Fruit fly (Drosophila melanogaster): Measurements from ENCODE around the gene CG14443.

The CG14443 gene

DNA sequence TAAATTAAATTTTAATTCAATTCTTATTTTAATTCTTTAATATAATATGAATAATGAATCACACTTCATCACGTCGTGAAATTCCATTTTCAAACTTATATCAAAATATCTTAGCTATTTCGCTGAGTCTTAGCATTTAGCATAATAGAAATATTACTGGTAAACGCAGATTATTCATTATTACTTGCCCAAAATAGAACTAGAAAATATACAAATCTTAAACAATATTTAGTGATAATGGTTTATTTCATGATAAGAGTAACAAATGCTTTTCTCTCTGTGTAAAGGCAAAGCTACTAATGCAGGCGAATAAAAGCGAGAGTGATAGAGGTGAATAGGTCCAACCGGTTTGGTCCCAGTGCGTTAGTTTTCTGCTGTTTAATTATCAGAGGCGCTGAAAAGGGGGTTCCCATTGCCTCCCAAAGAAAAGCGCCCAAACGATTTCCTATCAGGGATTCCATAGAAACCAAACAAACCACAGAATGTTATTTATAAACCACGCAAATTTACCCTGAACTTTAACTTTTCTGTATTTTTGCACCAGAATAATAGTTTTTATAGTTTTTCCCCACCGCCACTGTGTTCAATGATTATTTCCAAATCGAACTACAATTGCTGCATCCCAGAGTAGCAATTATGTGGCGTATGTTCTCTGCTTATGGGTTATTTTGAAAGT lies 29.3 kb downstream of the CG14443 start (continued):
- TF ChIP-seq Xrp1 (GFP tag; IDR thresholded peaks at IDR 0.05) (peak; percentile 46; the same call in 1 of the 2 replicates), CG17359 (tag; optimal IDR thresholded peaks at IDR 0.05) (peak; percentile 19), CG3065 (GFP tag; optimal IDR thresholded peaks at IDR 0.05) (no peak), ssp (GFP tag; IDR thresholded peaks at IDR 0.05) (peak; percentile 40; the same call in 1 of the 2 replicates), CG5953 (GFP tag; IDR thresholded peaks at IDR 0.05) (no peak), tup (GFP tag; optimal IDR thresholded peaks at IDR 0.05) (no peak), Chrac-16 (GFP tag; optimal IDR thresholded peaks at IDR 0.05) (no peak), odd (GFP tag; optimal IDR thresholded peaks at IDR 0.05) (no peak), emc (GFP tag; optimal IDR thresholded peaks at IDR 0.05) (no peak), sc (optimal IDR thresholded peaks at IDR 0.05) (no peak), sc (GFP tag; optimal IDR thresholded peaks at IDR 0.05) (no peak), CG9932 (GFP tag; IDR thresholded peaks at IDR 0.05) (peak; percentile 58; the same call in 1 of the 2 replicates), lmd (GFP tag; IDR thresholded peaks at IDR 0.05) (peak; percentile 69), CG10959 (GFP tag; IDR thresholded peaks at IDR 0.05) (no peak), CG2120 (GFP tag; optimal IDR thresholded peaks at IDR 0.05) (peak; percentile 52), CG16779 (GFP tag; IDR thresholded peaks at IDR 0.05) (no peak), tgo (GFP tag; IDR thresholded peaks at IDR 0.05) (peak; percentile 49; the same call in 2 of the 3 replicates), CG1792 (GFP tag; optimal IDR thresholded peaks at IDR 0.05) (no peak), Oli (tag; optimal IDR thresholded peaks at IDR 0.05) (peak; percentile 36), CG3995 (GFP tag; optimal IDR thresholded peaks at IDR 0.05) (no peak), Atf3 (GFP tag; optimal IDR thresholded peaks at IDR 0.05) (peak; percentile 9), ato (GFP tag; IDR thresholded peaks at IDR 0.05; ENCODE audit: partially characterized antibody) (no peak), CG1602 (GFP tag; optimal IDR thresholded peaks at IDR 0.05) (no peak), CG13624 (GFP tag; optimal IDR thresholded peaks at IDR 0.05) (peak; percentile 17), CG11456 (GFP tag; IDR thresholded peaks at IDR 0.05) (0 out of 3 replicates have a peak, but pooled peaks have one; percentile 42), so (GFP tag; IDR thresholded peaks at IDR 0.05) (peak; percentile 49; the same call in 1 of the 3 replicates), CG15479 (GFP tag; optimal IDR thresholded peaks at IDR 0.05) (no peak), Max (GFP tag; optimal IDR thresholded peaks at IDR 0.05) (no peak), sob (GFP tag; IDR thresholded peaks at IDR 0.05) (0 out of 2 replicates have a peak, but pooled peaks have one; percentile 34), C15 (GFP tag; IDR thresholded peaks at IDR 0.05) (no peak), ham (GFP tag; IDR thresholded peaks at IDR 0.05) (no peak), al (GFP tag; IDR thresholded peaks at IDR 0.05) (peak; percentile 49; the same call in 1 of the 2 replicates), TFAM (GFP tag; optimal IDR thresholded peaks at IDR 0.05) (no peak), lilli (GFP tag; optimal IDR thresholded peaks at IDR 0.05) (peak; percentile 30), klu (GFP tag; IDR thresholded peaks at IDR 0.05) (no peak), CG10147 (GFP tag; optimal IDR thresholded peaks at IDR 0.05) (no peak), CG11093 (GFP tag; IDR thresholded peaks at IDR 0.05) (no peak), Deaf1 (tag; optimal IDR thresholded peaks at IDR 0.05) (no peak), CG31441 (GFP tag; IDR thresholded peaks at IDR 0.05) (peak; percentile 46), CG10209 (GFP tag; optimal IDR thresholded peaks at IDR 0.05) (peak; percentile 18), CG4404 (GFP tag; IDR thresholded peaks at IDR 0.05) (0 out of 2 replicates have a peak, but pooled peaks have one; percentile 19), Eip74EF (GFP tag; optimal IDR thresholded peaks at IDR 0.05) (peak in 1 of 2 experiments; percentile 25), Pdp1 (GFP tag; optimal IDR thresholded peaks at IDR 0.05) (peak; percentile 15 to 24), psq (GFP tag; optimal IDR thresholded peaks at IDR 0.05) (no peak), CG11560 (tag; IDR thresholded peaks at IDR 0.05) (no peak), Meics (GFP tag; optimal IDR thresholded peaks at IDR 0.05) (peak; percentile 55), CG12104 (GFP tag; optimal IDR thresholded peaks at IDR 0.05) (no peak), CG14860 (GFP tag; IDR thresholded peaks at IDR 0.05; ENCODE audit: partially characterized antibody) (no peak), repo (GFP tag; optimal IDR thresholded peaks at IDR 0.05) (no peak), CG5180 (GFP tag; optimal IDR thresholded peaks at IDR 0.05) (no peak)

All from whole organism, embryonic.